Fruit fly (Drosophila melanogaster): ENCODE measurements around the gene Rac1.

Gene Rac1

dm6 chr3L:1300076-1300635, 2.3 kb downstream of the Rac1 start (continued):
- TF ChIP-seq Kr (GFP tag; optimal IDR thresholded peaks at IDR 0.05) (no peak), CG3726 (GFP tag; IDR thresholded peaks at IDR 0.05) (0 out of 3 replicates have a peak, but pooled peaks have one; percentile 47), CG11456 (GFP tag; IDR thresholded peaks at IDR 0.05) (0 out of 3 replicates have a peak, but pooled peaks have one; percentile 8), Asciz (GFP tag; optimal IDR thresholded peaks at IDR 0.05) (peak; percentile 74), disco-r (GFP tag; optimal IDR thresholded peaks at IDR 0.05) (no peak), CG11247 (GFP tag; IDR thresholded peaks at IDR 0.05) (peak; percentile 60; the same call in 1 of the 2 replicates), dmrt11E (tag; optimal IDR thresholded peaks at IDR 0.05) (peak; percentile 90), CG17361 (GFP tag; IDR thresholded peaks at IDR 0.05) (peak; percentile 94), lmd (GFP tag; IDR thresholded peaks at IDR 0.05) (peak; percentile 83), insv (GFP tag; optimal IDR thresholded peaks at IDR 0.05) (peak in 1 of 2 experiments; percentile 30), HHEX (GFP tag; optimal IDR thresholded peaks at IDR 0.05) (peak; percentile 73), tna (GFP tag; IDR thresholded peaks at IDR 0.05; ENCODE audit: partially characterized antibody) (no peak; the same call in 1 of the 2 replicates), CG2199 (GFP tag; IDR thresholded peaks at IDR 0.05) (0 out of 3 replicates have a peak, but pooled peaks have one; percentile 54), sens-2 (GFP tag; IDR thresholded peaks at IDR 0.05) (no peak; the same call in none of the 2 replicates), Sin3A (optimal IDR thresholded peaks at IDR 0.05) (no peak), tio (GFP tag; optimal IDR thresholded peaks at IDR 0.05) (no peak), nau (GFP tag; optimal IDR thresholded peaks at IDR 0.05) (no peak), gfzf (GFP tag; optimal IDR thresholded peaks at IDR 0.05) (no peak), tgo (GFP tag; IDR thresholded peaks at IDR 0.05) (peak; percentile 79), E2f1 (GFP tag; IDR thresholded peaks at IDR 0.05) (peak; percentile 58; the same call in 1 of the 2 replicates), Dip2 (GFP tag; IDR thresholded peaks at IDR 0.05) (no peak), zfh2 (GFP tag; optimal IDR thresholded peaks at IDR 0.05) (no peak), CG12104 (GFP tag; optimal IDR thresholded peaks at IDR 0.05) (peak; percentile 60), rib (GFP tag; IDR thresholded peaks at IDR 0.05) (no peak; the same call in 1 of the 2 replicates), CG6765 (GFP tag; optimal IDR thresholded peaks at IDR 0.05) (peak; percentile 20), CkIIα-i1 (GFP tag; IDR thresholded peaks at IDR 0.05) (no peak), twi (tag; optimal IDR thresholded peaks at IDR 0.05) (peak; percentile 96), shn (GFP tag; optimal IDR thresholded peaks at IDR 0.05) (no peak), salm (tag; optimal IDR thresholded peaks at IDR 0.05) (peak; percentile 72), CG18011 (GFP tag; optimal IDR thresholded peaks at IDR 0.05) (peak; percentile 28), Chrac-16 (GFP tag; optimal IDR thresholded peaks at IDR 0.05) (peak; percentile 68), CG12769 (tag; optimal IDR thresholded peaks at IDR 0.05) (peak; percentile 66), CG13894 (tag; optimal IDR thresholded peaks at IDR 0.05) (peak; percentile 23), CG5953 (GFP tag; IDR thresholded peaks at IDR 0.05) (peak; percentile 56), CG1602 (GFP tag; optimal IDR thresholded peaks at IDR 0.05) (peak; percentile 80), mam (GFP tag; optimal IDR thresholded peaks at IDR 0.05) (peak; percentile 24), CG2120 (GFP tag; optimal IDR thresholded peaks at IDR 0.05) (peak; percentile 75), dm (GFP tag; optimal IDR thresholded peaks at IDR 0.05) (no peak), CG9437 (GFP tag; optimal IDR thresholded peaks at IDR 0.05) (peak; percentile 68), CG3281 (GFP tag; optimal IDR thresholded peaks at IDR 0.05) (peak; percentile 84), eyg (GFP tag; optimal IDR thresholded peaks at IDR 0.05) (no peak), wek (GFP tag; optimal IDR thresholded peaks at IDR 0.05) (peak; percentile 11), CG7987 (GFP tag; optimal IDR thresholded peaks at IDR 0.05) (peak; percentile 33), vfl (GFP tag; optimal IDR thresholded peaks at IDR 0.05) (peak; percentile 18), cg (GFP tag; optimal IDR thresholded peaks at IDR 0.05) (no peak), Med (GFP tag) (peak; percentile 74), NC2α (GFP tag; optimal IDR thresholded peaks at IDR 0.05) (no peak), Ptx1 (GFP tag; IDR thresholded peaks at IDR 0.05) (peak; percentile 80), fd102C (GFP tag; optimal IDR thresholded peaks at IDR 0.05) (peak; percentile 41), CG11696 (GFP tag; IDR thresholded peaks at IDR 0.05) (peak; percentile 69)

Data from whole organism, embryonic.